Worm (Caenorhabditis elegans) whole organism, L2 larva: ENCODE results near the gene C34C12.9.

Experiments used
- C34F6.9 ChIP-seq: fragments of 150-350 bp; optimal IDR thresholded peaks from 2 replicates; lab custom pipeline; 2014; ENCODE audit warnings: missing biosample characterization, missing genetic modification characterization
- F13H6.1 ChIP-seq: sonication (generic microtip); optimal IDR thresholded peaks from 2 replicates; lab custom pipeline; 2016; ENCODE audit warnings: missing genetic modification characterization, missing compliant biosample characterization
- ZK546.5 ChIP-seq: sonication (generic microtip); optimal IDR thresholded peaks from 2 replicates; lab custom pipeline; 2017; ENCODE audit warnings: missing biosample characterization, missing genetic modification characterization
- alr-1 ChIP-seq: fragments of 150-350 bp; optimal IDR thresholded peaks from 2 replicates; lab custom pipeline; 2014; ENCODE audit warnings: missing biosample characterization, missing genetic modification characterization
- blmp-1 ChIP-seq: sonication (generic microtip); optimal IDR thresholded peaks from 2 replicates; lab custom pipeline; 2017; ENCODE audit warnings: missing genetic modification characterization, mild to moderate bottlenecking, missing compliant biosample characterization, antibody characterized with exemption, moderate library complexity; ENCODE audit not compliant: insufficient read depth
- ceh-16 ChIP-seq: fragments of 150-350 bp; optimal IDR thresholded peaks from 2 replicates; lab custom pipeline; 2014; ENCODE audit warnings: missing biosample characterization, missing genetic modification characterization
- ceh-82 ChIP-seq: fragments of 150-350 bp; optimal IDR thresholded peaks from 2 replicates; lab custom pipeline; 2014; ENCODE audit warnings: missing biosample characterization, missing genetic modification characterization
- crh-2 ChIP-seq: sonication (generic microtip); optimal IDR thresholded peaks from 2 replicates; lab custom pipeline; 2017; ENCODE audit warnings: missing biosample characterization, missing genetic modification characterization
- dmd-4 ChIP-seq: sonication (generic microtip); optimal IDR thresholded peaks from 2 replicates; lab custom pipeline; 2017; ENCODE audit warnings: missing biosample characterization, missing genetic modification characterization
- egl-27 ChIP-seq: sonication (generic microtip); optimal IDR thresholded peaks from 3 replicates; lab custom pipeline; 2017; ENCODE audit warnings: missing biosample characterization, missing genetic modification reagents, missing genetic modification characterization
- elt-1 ChIP-seq: fragments of 150-350 bp; optimal IDR thresholded peaks from 2 replicates; lab custom pipeline; 2014; ENCODE audit warnings: missing biosample characterization, missing genetic modification characterization
- fos-1 ChIP-seq: fragments of 150-350 bp; optimal IDR thresholded peaks from 2 replicates; lab custom pipeline; 2014; ENCODE audit warnings: missing biosample characterization, missing genetic modification characterization
- lin-13 ChIP-seq: fragments of 150-350 bp; optimal IDR thresholded peaks from 2 replicates; lab custom pipeline; 2014; ENCODE audit warnings: missing biosample characterization, missing genetic modification reagents, missing genetic modification characterization
- lin-39 ChIP-seq: fragments of 150-350 bp; optimal IDR thresholded peaks from 2 replicates; lab custom pipeline; 2014; ENCODE audit warnings: missing biosample characterization, missing genetic modification reagents, missing genetic modification characterization
- mab-5 ChIP-seq: fragments of 150-350 bp; optimal IDR thresholded peaks from 2 replicates; lab custom pipeline; 2014; ENCODE audit warnings: missing biosample characterization, missing genetic modification characterization
- mbf-1 ChIP-seq: sonication (generic microtip); optimal IDR thresholded peaks from 2 replicates; lab custom pipeline; 2017; ENCODE audit warnings: missing biosample characterization, missing genetic modification characterization
- mdl-1 ChIP-seq, 2 experiments: fragments of 150-350 bp in 1 of 2; sonication (generic microtip) in 1 of 2; optimal IDR thresholded peaks; 2 replicates each; lab custom pipeline; 2017; ENCODE audit warnings: missing biosample characterization in 2 of 2, missing genetic modification characterization in 2 of 2
- nhr-11 ChIP-seq: fragments of 150-350 bp; optimal IDR thresholded peaks from 2 replicates; lab custom pipeline; 2014; ENCODE audit warnings: missing biosample characterization, missing genetic modification characterization
- nhr-12 ChIP-seq: fragments of 150-350 bp; optimal IDR thresholded peaks from 2 replicates; lab custom pipeline; 2014; ENCODE audit warnings: missing biosample characterization, missing genetic modification characterization
- nhr-129 ChIP-seq: fragments of 150-350 bp; optimal IDR thresholded peaks from 2 replicates; lab custom pipeline; 2014; ENCODE audit warnings: missing biosample characterization, missing genetic modification characterization
- nhr-21 ChIP-seq: fragments of 150-350 bp; optimal IDR thresholded peaks from 2 replicates; lab custom pipeline; 2014; ENCODE audit warnings: missing biosample characterization, missing genetic modification characterization
- nhr-23 ChIP-seq: fragments of 150-350 bp; optimal IDR thresholded peaks from 2 replicates; lab custom pipeline; 2014; ENCODE audit warnings: missing biosample characterization, missing genetic modification reagents, missing genetic modification characterization
- nhr-237 ChIP-seq: fragments of 150-350 bp; optimal IDR thresholded peaks from 2 replicates; lab custom pipeline; 2014; ENCODE audit warnings: missing biosample characterization, missing genetic modification characterization
- nhr-25 ChIP-seq: fragments of 150-350 bp; sonication (generic microtip); optimal IDR thresholded peaks from 3 replicates; lab custom pipeline; 2014; ENCODE audit warnings: missing biosample characterization, missing genetic modification characterization
- nhr-6 ChIP-seq: fragments of 150-350 bp; optimal IDR thresholded peaks from 2 replicates; lab custom pipeline; 2014; ENCODE audit warnings: missing biosample characterization, missing genetic modification characterization
- nhr-77 ChIP-seq: fragments of 150-350 bp; optimal IDR thresholded peaks from 2 replicates; lab custom pipeline; 2014; ENCODE audit warnings: missing biosample characterization, missing genetic modification characterization
- peb-1 ChIP-seq: fragments of 150-350 bp; optimal IDR thresholded peaks from 2 replicates; lab custom pipeline; 2014; ENCODE audit warnings: missing biosample characterization, missing genetic modification characterization
- skn-1 ChIP-seq: sonication (generic microtip); optimal IDR thresholded peaks from 2 replicates; lab custom pipeline; 2017; ENCODE audit warnings: missing biosample characterization, missing genetic modification characterization
- sma-3 ChIP-seq: sonication (generic microtip); optimal IDR thresholded peaks from 2 replicates; lab custom pipeline; 2016; ENCODE audit warnings: missing genetic modification reagents, missing genetic modification characterization, missing compliant biosample characterization
- sma-9 ChIP-seq, 2 experiments: fragments of 150-350 bp in 1 of 2; sonication (generic microtip) in 1 of 2; optimal IDR thresholded peaks; 2 replicates each; lab custom pipeline; 2014 to 2016; ENCODE audit warnings: missing genetic modification characterization in 2 of 2, mild to moderate bottlenecking in 1 of 2, missing biosample characterization in 1 of 2, missing compliant biosample characterization in 1 of 2, missing genetic modification reagents in 1 of 2, moderate library complexity in 1 of 2
- snpc-4 ChIP-seq: fragments of 150-350 bp; optimal IDR thresholded peaks from 2 replicates; lab custom pipeline; 2014; ENCODE audit warnings: missing biosample characterization, missing genetic modification characterization
- unc-39 ChIP-seq: fragments of 150-350 bp; optimal IDR thresholded peaks from 2 replicates; lab custom pipeline; 2014; ENCODE audit warnings: missing biosample characterization, missing genetic modification characterization
- unc-55 ChIP-seq: fragments of 150-350 bp; sonication (generic microtip); optimal IDR thresholded peaks from 3 replicates; lab custom pipeline; 2014; ENCODE audit warnings: missing biosample characterization, missing genetic modification reagents, missing genetic modification characterization
- unc-62 ChIP-seq: fragments of 150-350 bp; optimal IDR thresholded peaks from 2 replicates; lab custom pipeline; 2014; ENCODE audit warnings: missing biosample characterization, missing genetic modification reagents, missing genetic modification characterization
- ztf-11 ChIP-seq: sonication (generic microtip); optimal IDR thresholded peaks from 2 replicates; lab custom pipeline; 2017; ENCODE audit warnings: missing biosample characterization, missing genetic modification characterization
- ztf-4 ChIP-seq: fragments of 150-350 bp; optimal IDR thresholded peaks from 2 replicates; lab custom pipeline; 2014; ENCODE audit warnings: missing biosample characterization, missing genetic modification characterization

C34C12.9 gene

ce11 chrIII:3504239-3504638 lies 28.9 kb upstream of the C34C12.9 start:
- TF ChIP-seq mab-5 (no peak), nhr-11 (tag; lab: Kevin White, UChicago) (no peak), alr-1 (no peak), ceh-82 (no peak), C34F6.9 (tag; lab: Kevin White, UChicago) (no peak), nhr-21 (tag; lab: Kevin White, UChicago) (no peak)

- TF ChIP-seq lin-39 (tag; lab: Kevin White, UChicago) (no peak), peb-1 (no peak), lin-13 (GFP tag; lab: Kevin White, UChicago) (no peak), nhr-129 (tag; lab: Kevin White, UChicago) (no peak), crh-2 (tag; lab: Kevin White, UChicago) (no peak), F13H6.1 (tag; lab: Kevin White, UChicago) (no peak), nhr-237 (tag; lab: Kevin White, UChicago) (no peak), nhr-12 (no peak), ceh-82 (no peak), fos-1 (tag; lab: Kevin White, UChicago) (no peak), unc-39 (tag; lab: Kevin White, UChicago) (no peak), skn-1 (tag; lab: Kevin White, UChicago) (no peak), dmd-4 (no peak), mdl-1 (tag; optimal IDR thresholded peaks at IDR 0.05; lab: Kevin White, UChicago) (no peak), alr-1 (no peak), nhr-23 (no peak)
Observed at ce11 chrIII:3503286-3503685, 28.0 kb upstream of the C34C12.9 start, which contains the start of gene rpl-16. Gene rpl-16 (minus strand): TSS chrIII:3503604.

ce11 chrIII:3502215-3502838 lies 27.0 kb upstream of the C34C12.9 start, which contains the start of gene M01F1.8:
Gene M01F1.8 (minus strand): TSS chrIII:3502549.
- TF ChIP-seq C34F6.9 (tag; lab: Kevin White, UChicago) (no peak), egl-27 (no peak), F13H6.1 (tag; lab: Kevin White, UChicago) (no peak), nhr-25 (no peak), snpc-4 (tag; lab: Kevin White, UChicago) (no peak), nhr-237 (tag; lab: Kevin White, UChicago) (no peak), nhr-21 (tag; lab: Kevin White, UChicago) (no peak), nhr-129 (tag; lab: Kevin White, UChicago) (no peak)

ce11 chrIII:3499850-3500249 lies 24.5 kb upstream of the C34C12.9 start:
- no peak for TF ChIP-seq ceh-16
- no peak for TF ChIP-seq C34F6.9 (tag; lab: Kevin White, UChicago)
- no peak for TF ChIP-seq dmd-4
- no peak for TF ChIP-seq mab-5
- TF ChIP-seq mdl-1 (tag; optimal IDR thresholded peaks at IDR 0.05; lab: Kevin White, UChicago) = no peak
- TF ChIP-seq unc-55 (GFP tag; lab: Kevin White, UChicago) = peak; percentile 57
- TF ChIP-seq sma-3 = peak; percentile 5
- no peak for TF ChIP-seq unc-62 (GFP tag; lab: Kevin White, UChicago)
- TF ChIP-seq unc-39 (tag; lab: Kevin White, UChicago) = no peak
- TF ChIP-seq nhr-6 (tag; lab: Kevin White, UChicago) = no peak
- TF ChIP-seq blmp-1 (tag; lab: Kevin White, UChicago) = no peak
- TF ChIP-seq lin-39 (tag; lab: Kevin White, UChicago) = no peak
- TF ChIP-seq ztf-4 (tag; lab: Kevin White, UChicago) = no peak
- TF ChIP-seq alr-1 = no peak
- no peak for TF ChIP-seq nhr-77 (tag; lab: Kevin White, UChicago)
- no peak for TF ChIP-seq nhr-25
- TF ChIP-seq ZK546.5 (tag; lab: Kevin White, UChicago) = no peak
- no peak for TF ChIP-seq elt-1 (tag; lab: Kevin White, UChicago)
- no peak for TF ChIP-seq nhr-11 (tag; lab: Kevin White, UChicago)
- no peak for TF ChIP-seq peb-1
- no peak for TF ChIP-seq ztf-11 (tag; lab: Kevin White, UChicago)
- TF ChIP-seq sma-9 (GFP tag; optimal IDR thresholded peaks at IDR 0.05; lab: Kevin White, UChicago) = no peak
- no peak for TF ChIP-seq sma-9 (tag; optimal IDR thresholded peaks at IDR 0.05; lab: Kevin White, UChicago)
- TF ChIP-seq mbf-1 (tag; lab: Kevin White, UChicago) = no peak
- TF ChIP-seq F13H6.1 (tag; lab: Kevin White, UChicago) = peak; percentile 16
- TF ChIP-seq, all 48 proteins: peak for 3
